Worm (Caenorhabditis elegans): ENCODE measurements around the gene soap-1.

ce11 chrV:7231524-7231923, 16.8 kb upstream of the soap-1 start:
- TF ChIP-seq ama-1 (optimal IDR thresholded peaks at IDR 0.05) (no peak), scrt-1 (GFP tag; IDR thresholded peaks at IDR 0.05) (no peak), ceh-36 (tag; optimal IDR thresholded peaks at IDR 0.05) (no peak), hmg-4 (GFP tag; optimal IDR thresholded peaks at IDR 0.05) (no peak), ceh-13 (GFP tag; optimal IDR thresholded peaks at IDR 0.05) (no peak)

Data from whole organism, early embryonic.